Fruit fly (Drosophila melanogaster): ENCODE data around the gene CG10877.

Gene CG10877

dm6 chr3R:20549855-20550603, 13.8 kb downstream of the CG10877 start (continued):
- TF ChIP-seq slbo (GFP tag; IDR thresholded peaks at IDR 0.05) (peak; percentile 83), bsh (GFP tag; optimal IDR thresholded peaks at IDR 0.05) (peak; percentile 76 to 91), sna (GFP tag; IDR thresholded peaks at IDR 0.05; ENCODE audit: partially characterized antibody) (no peak), H2.0 (GFP tag; IDR thresholded peaks at IDR 0.05) (peak; percentile 72; the same call in 1 of the 2 replicates), jing (GFP tag; optimal IDR thresholded peaks at IDR 0.05) (peak; percentile 74), CG8359 (GFP tag; optimal IDR thresholded peaks at IDR 0.05; ENCODE audit: borderline replicate concordance) (peak; percentile 53), CG13624 (GFP tag; optimal IDR thresholded peaks at IDR 0.05) (no peak), tio (GFP tag; optimal IDR thresholded peaks at IDR 0.05) (peak; percentile 83), trh (GFP tag; optimal IDR thresholded peaks at IDR 0.05) (peak; percentile 25), CG4404 (GFP tag; IDR thresholded peaks at IDR 0.05) (peak; percentile 85), HHEX (GFP tag; optimal IDR thresholded peaks at IDR 0.05) (peak; percentile 88), CG10462 (GFP tag; optimal IDR thresholded peaks at IDR 0.05) (peak; percentile 65), inv (GFP tag; IDR thresholded peaks at IDR 0.05; ENCODE audit: partially characterized antibody) (no peak), CG17328 (GFP tag; IDR thresholded peaks at IDR 0.05) (peak; percentile 87), pan (optimal IDR thresholded peaks at IDR 0.05) (no peak), pan (GFP tag; optimal IDR thresholded peaks at IDR 0.05 in 1 of 2, IDR thresholded peaks at IDR 0.05 in 1 of 2) (peak in 1 of 2 experiments; percentile 77), slp2 (GFP tag; optimal IDR thresholded peaks at IDR 0.05) (no peak), CG10147 (GFP tag; optimal IDR thresholded peaks at IDR 0.05) (peak; percentile 84), Taf1 (GFP tag; IDR thresholded peaks at IDR 0.05) (peak; percentile 48; the same call in 1 of the 2 replicates), BtbVII (GFP tag; optimal IDR thresholded peaks at IDR 0.05) (peak; percentile 79), Ptx1 (GFP tag; IDR thresholded peaks at IDR 0.05) (peak; percentile 91), CG1602 (GFP tag; optimal IDR thresholded peaks at IDR 0.05) (peak; percentile 81), sob (GFP tag; IDR thresholded peaks at IDR 0.05) (peak; percentile 84), tna (GFP tag; IDR thresholded peaks at IDR 0.05; ENCODE audit: partially characterized antibody) (no peak), CHES-1-like (GFP tag; optimal IDR thresholded peaks at IDR 0.05) (no peak), org-1 (GFP tag; optimal IDR thresholded peaks at IDR 0.05) (peak; percentile 72), gsb (GFP tag; IDR thresholded peaks at IDR 0.05) (peak; percentile 84), CG9817 (tag; optimal IDR thresholded peaks at IDR 0.05) (peak; percentile 88), sug (tag; optimal IDR thresholded peaks at IDR 0.05) (peak; percentile 87), sr (GFP tag; IDR thresholded peaks at IDR 0.05) (0 out of 3 replicates have a peak, but pooled peaks have one; percentile 10), CG34224 (GFP tag; IDR thresholded peaks at IDR 0.05; ENCODE audit: partially characterized antibody) (no peak), CG6765 (GFP tag; optimal IDR thresholded peaks at IDR 0.05) (peak; percentile 80), CG6854 (GFP tag; optimal IDR thresholded peaks at IDR 0.05) (peak; percentile 76), CG9797 (GFP tag; optimal IDR thresholded peaks at IDR 0.05) (no peak), CG12104 (GFP tag; optimal IDR thresholded peaks at IDR 0.05) (peak; percentile 84), gro (GFP tag; optimal IDR thresholded peaks at IDR 0.05) (peak; percentile 24), nerfin-1 (tag; optimal IDR thresholded peaks at IDR 0.05) (peak; percentile 64), Nf-YA (GFP tag; IDR thresholded peaks at IDR 0.05) (peak; percentile 66), Abd-B (GFP tag; optimal IDR thresholded peaks at IDR 0.05) (peak; percentile 86), pnt (GFP tag; optimal IDR thresholded peaks at IDR 0.05) (peak; percentile 27), CG12659 (GFP tag; optimal IDR thresholded peaks at IDR 0.05) (peak; percentile 85), toy (GFP tag; IDR thresholded peaks at IDR 0.05) (peak; percentile 69; the same call in 1 of the 2 replicates), CG6791 (GFP tag; IDR thresholded peaks at IDR 0.05; ENCODE audit: partially characterized antibody) (0 out of 3 replicates have a peak, but pooled peaks have one; percentile 5), TFAM (GFP tag; optimal IDR thresholded peaks at IDR 0.05) (peak; percentile 46), Hmr (GFP tag; optimal IDR thresholded peaks at IDR 0.05) (peak; percentile 81), CG13296 (GFP tag; optimal IDR thresholded peaks at IDR 0.05) (peak; percentile 73), danr (GFP tag; IDR thresholded peaks at IDR 0.05) (peak; percentile 79), sim (GFP tag; IDR thresholded peaks at IDR 0.05) (peak; percentile 63), Oaz (GFP tag; IDR thresholded peaks at IDR 0.05) (peak; percentile 69)
